Fruit fly (Drosophila melanogaster) whole organism, embryonic: Measurements from ENCODE around the gene CG11700.

Experiments used
- BEAF-32 ChIP-seq: fragments of 200-800 bp; sonication (Bioruptor generic); optimal IDR thresholded peaks from 3 replicates; lab custom pipeline; 2017; ENCODE audit warnings: missing biosample characterization, missing genetic modification characterization, mild to moderate bottlenecking, moderate library complexity, missing genetic modification reagents
- CG10267 ChIP-seq: fragments of 200-800 bp; sonication (Bioruptor generic); optimal IDR thresholded peaks from 2 replicates; lab custom pipeline; 2018; ENCODE audit warnings: missing biosample characterization, mild to moderate bottlenecking, missing genetic modification characterization, moderate library complexity
- CG10431 ChIP-seq: fragments of 200-800 bp; sonication (Bioruptor generic); optimal IDR thresholded peaks from 3 replicates; lab custom pipeline; 2018; ENCODE audit warnings: missing biosample characterization, mild to moderate bottlenecking, missing genetic modification characterization
- CG12659 ChIP-seq: fragments of 200-800 bp; sonication (Bioruptor generic); optimal IDR thresholded peaks from 3 replicates; lab custom pipeline; 2017; ENCODE audit warnings: mild to moderate bottlenecking, missing biosample characterization, missing genetic modification reagents, missing genetic modification characterization
- CG13424 ChIP-seq: fragments of 200-800 bp; sonication (Bioruptor generic); optimal IDR thresholded peaks from 2 replicates; lab custom pipeline; 2019; ENCODE audit warnings: missing biosample characterization, mild to moderate bottlenecking, missing genetic modification characterization, moderate library complexity
- CG14667 ChIP-seq: fragments of 200-800 bp; sonication (Bioruptor generic); IDR thresholded peaks from 2 replicates; pipeline ENCODE4 v1.3.6; 2022; ENCODE audit warnings: missing biosample characterization, missing genetic modification characterization
- CG15514 ChIP-seq: fragments of 200-800 bp; sonication (Bioruptor generic); optimal IDR thresholded peaks from 3 replicates; lab custom pipeline; 2017; ENCODE audit warnings: missing biosample characterization, missing genetic modification characterization, mild to moderate bottlenecking, moderate library complexity, missing genetic modification reagents
- CG1603 ChIP-seq: fragments of 200-800 bp; sonication (Bioruptor generic); optimal IDR thresholded peaks from 2 replicates; lab custom pipeline; 2019; ENCODE audit warnings: missing biosample characterization, mild to moderate bottlenecking, missing genetic modification characterization, moderate library complexity
- CG17186 ChIP-seq: fragments of 200-800 bp; sonication (Bioruptor generic); optimal IDR thresholded peaks from 3 replicates; lab custom pipeline; 2017; ENCODE audit warnings: missing biosample characterization, missing genetic modification reagents, missing genetic modification characterization
- CG18011 ChIP-seq: fragments of 200-800 bp; sonication (Bioruptor generic); optimal IDR thresholded peaks from 2 replicates; lab custom pipeline; 2017; ENCODE audit warnings: missing biosample characterization, missing genetic modification characterization, mild to moderate bottlenecking, moderate library complexity, missing genotype
- CG2712 ChIP-seq: fragments of 200-800 bp; optimal IDR thresholded peaks from 3 replicates; lab custom pipeline; 2019; ENCODE audit warnings: missing biosample characterization, mild to moderate bottlenecking, missing genetic modification characterization, moderate library complexity
- CG33213 ChIP-seq: fragments of 200-800 bp; sonication (Bioruptor generic); optimal IDR thresholded peaks from 3 replicates; lab custom pipeline; 2016; ENCODE audit warnings: missing biosample characterization, missing genetic modification characterization
- CG34224 ChIP-seq: fragments of 200-800 bp; sonication (Bioruptor generic); IDR thresholded peaks from 3 replicates; pipeline ENCODE4 v1.3.6; 2022; ENCODE audit warnings: missing biosample characterization, missing genetic modification characterization; ENCODE audit not compliant: partially characterized antibody
- CG3847 ChIP-seq: fragments of 200-800 bp; sonication (Bioruptor generic); IDR thresholded peaks from 2 replicates; pipeline ENCODE4 v1.3.6; 2022; ENCODE audit warnings: missing biosample characterization, missing genetic modification characterization
- CG42726 ChIP-seq: fragments of 200-800 bp; sonication (Bioruptor generic); IDR thresholded peaks from 2 replicates; pipeline ENCODE4 v1.3.6; 2022; ENCODE audit warnings: missing biosample characterization, missing genetic modification characterization; ENCODE audit not compliant: partially characterized antibody
- CG4617 ChIP-seq: fragments of 200-800 bp; sonication (Bioruptor generic); optimal IDR thresholded peaks from 3 replicates; lab custom pipeline; 2016; ENCODE audit warnings: missing biosample characterization, missing genetic modification characterization, borderline replicate concordance
- CG4707 ChIP-seq: fragments of 200-800 bp; sonication (Bioruptor generic); optimal IDR thresholded peaks from 2 replicates; lab custom pipeline; 2018; ENCODE audit warnings: missing biosample characterization, mild to moderate bottlenecking, missing genetic modification characterization, moderate library complexity
- CG6791 ChIP-seq: fragments of 200-800 bp; sonication (Bioruptor generic); IDR thresholded peaks from 3 replicates; pipeline ENCODE4 v1.3.6; 2022; ENCODE audit warnings: missing biosample characterization, missing genetic modification characterization; ENCODE audit not compliant: partially characterized antibody
- CG6813 ChIP-seq: fragments of 200-800 bp; sonication (Bioruptor generic); optimal IDR thresholded peaks from 2 replicates; lab custom pipeline; 2017; ENCODE audit warnings: missing biosample characterization, missing genetic modification characterization, mild to moderate bottlenecking, moderate library complexity, missing genetic modification reagents
- CG7372 ChIP-seq: fragments of 200-800 bp; sonication (Bioruptor generic); IDR thresholded peaks from 2 replicates; pipeline ENCODE4 v1.3.6; 2022; ENCODE audit warnings: missing biosample characterization, missing genetic modification characterization
- CG7928 ChIP-seq: fragments of 200-800 bp; sonication (Bioruptor generic); optimal IDR thresholded peaks from 2 replicates; lab custom pipeline; 2017; ENCODE audit warnings: missing biosample characterization, mild to moderate bottlenecking, missing genetic modification characterization
- CG8924 ChIP-seq: fragments of 200-800 bp; optimal IDR thresholded peaks from 3 replicates; lab custom pipeline; 2019; ENCODE audit warnings: missing biosample characterization, mild to moderate bottlenecking, missing genetic modification characterization, moderate library complexity
- CG9797 ChIP-seq: fragments of 200-800 bp; sonication (Bioruptor generic); optimal IDR thresholded peaks from 3 replicates; lab custom pipeline; 2018; ENCODE audit warnings: missing biosample characterization, mild to moderate bottlenecking, missing genetic modification characterization
- CrebB ChIP-seq: fragments of 200-800 bp; sonication (Bioruptor generic); optimal IDR thresholded peaks from 3 replicates; lab custom pipeline; 2018; ENCODE audit warnings: missing biosample characterization, mild to moderate bottlenecking, missing genetic modification characterization
- Dp ChIP-seq: fragments of 200-800 bp; sonication (Bioruptor generic); optimal IDR thresholded peaks from 2 replicates; lab custom pipeline; 2018; ENCODE audit warnings: missing biosample characterization, mild to moderate bottlenecking, missing genetic modification characterization, moderate library complexity
- E2f2 ChIP-seq: fragments of 200-800 bp; sonication (Bioruptor generic); IDR thresholded peaks from 2 replicates; pipeline ENCODE4 v1.3.6; 2022; ENCODE audit warnings: missing biosample characterization, missing genetic modification characterization
- Elba2 ChIP-seq: fragments of 200-800 bp; sonication (Bioruptor generic); optimal IDR thresholded peaks from 3 replicates; lab custom pipeline; 2016; ENCODE audit warnings: missing biosample characterization, missing genetic modification characterization
- Gsc ChIP-seq: fragments of 200-800 bp; sonication (Bioruptor generic); IDR thresholded peaks from 2 replicates; pipeline ENCODE4 v1.3.6; 2022; ENCODE audit warnings: missing biosample characterization, missing genetic modification characterization
- HmgZ ChIP-seq: fragments of 200-800 bp; sonication (Bioruptor generic); optimal IDR thresholded peaks from 2 replicates; lab custom pipeline; 2018; ENCODE audit warnings: missing biosample characterization, mild to moderate bottlenecking, missing genetic modification characterization
- Lhr ChIP-seq: fragments of 200-800 bp; sonication (Bioruptor generic); optimal IDR thresholded peaks from 3 replicates; lab custom pipeline; 2017; ENCODE audit warnings: mild to moderate bottlenecking, missing biosample characterization, missing genetic modification reagents, missing genetic modification characterization
- MBD-R2 ChIP-seq: fragments of 200-800 bp; sonication (Bioruptor generic); IDR thresholded peaks from 2 replicates; pipeline ENCODE4 v1.3.6; 2022; ENCODE audit warnings: missing biosample characterization, missing genetic modification characterization
- Med ChIP-seq: fragments of 200-800 bp; sonication (Bioruptor generic); peaks from one replicate; lab custom pipeline; 2016; ENCODE audit warnings: missing biosample characterization, missing genetic modification characterization, mild to moderate bottlenecking, inconsistent platforms, moderate library complexity
- Rfx ChIP-seq: fragments of 200-800 bp; sonication (Bioruptor generic); IDR thresholded peaks from 2 replicates; pipeline ENCODE4 v1.3.6; 2022; ENCODE audit warnings: missing biosample characterization, missing genetic modification characterization
- Sin3A ChIP-seq: fragments of >200 bp; optimal IDR thresholded peaks from 2 replicates; lab custom pipeline; 2018
- Sry-δ ChIP-seq: fragments of 200-800 bp; sonication (Bioruptor generic); optimal IDR thresholded peaks from 2 replicates; lab custom pipeline; 2016; ENCODE audit warnings: missing biosample characterization, missing genetic modification characterization
- YL-1 ChIP-seq: fragments of 200-800 bp; sonication (Bioruptor generic); optimal IDR thresholded peaks from 3 replicates; lab custom pipeline; 2017; ENCODE audit warnings: missing biosample characterization, mild to moderate bottlenecking, missing genetic modification characterization
- chinmo ChIP-seq: fragments of 200-800 bp; sonication (Bioruptor generic); IDR thresholded peaks from 4 replicates; pipeline ENCODE4 v1.3.6; 2022; ENCODE audit warnings: missing biosample characterization, missing genetic modification characterization; ENCODE audit not compliant: partially characterized antibody
- fd64A ChIP-seq: fragments of 200-800 bp; sonication (Bioruptor generic); optimal IDR thresholded peaks from 3 replicates; lab custom pipeline; 2018; ENCODE audit warnings: missing biosample characterization, mild to moderate bottlenecking, missing genetic modification characterization
- gfzf ChIP-seq: fragments of 200-800 bp; sonication (Bioruptor generic); optimal IDR thresholded peaks from 2 replicates; lab custom pipeline; 2016; ENCODE audit warnings: missing biosample characterization, mild to moderate bottlenecking, missing genetic modification characterization, moderate library complexity
- grau ChIP-seq: fragments of 200-800 bp; optimal IDR thresholded peaks from 3 replicates; lab custom pipeline; 2019; ENCODE audit warnings: missing biosample characterization, mild to moderate bottlenecking, missing genetic modification characterization, moderate library complexity
- insv ChIP-seq, 2 experiments: fragments of 200-800 bp; sonication (Bioruptor generic); optimal IDR thresholded peaks; 3 replicates each; lab custom pipeline; 2016 to 2018; ENCODE audit warnings: missing biosample characterization in 2 of 2, missing genetic modification characterization in 2 of 2
- nom ChIP-seq: fragments of 200-800 bp; sonication (Bioruptor generic); optimal IDR thresholded peaks from 2 replicates; lab custom pipeline; 2017; ENCODE audit warnings: missing biosample characterization, missing genetic modification characterization, mild to moderate bottlenecking, moderate library complexity, missing genetic modification reagents
- phol ChIP-seq: fragments of 200-800 bp; sonication (Bioruptor generic); optimal IDR thresholded peaks from 3 replicates; lab custom pipeline; 2018; ENCODE audit warnings: missing biosample characterization, mild to moderate bottlenecking, missing genetic modification characterization, moderate library complexity
- pita ChIP-seq: fragments of 200-800 bp; sonication (Bioruptor generic); optimal IDR thresholded peaks from 2 replicates; lab custom pipeline; 2017; ENCODE audit warnings: missing biosample characterization, mild to moderate bottlenecking, missing genetic modification characterization
- pzg ChIP-seq: fragments of 200-800 bp; sonication (Bioruptor generic); optimal IDR thresholded peaks from 3 replicates; lab custom pipeline; 2018; ENCODE audit warnings: missing biosample characterization, mild to moderate bottlenecking, missing genetic modification characterization, moderate library complexity
- rib ChIP-seq: fragments of 200-800 bp; sonication (Bioruptor generic); IDR thresholded peaks from 2 replicates; pipeline ENCODE4 v1.3.6; 2022; ENCODE audit warnings: missing biosample characterization, missing genetic modification characterization
- trem ChIP-seq: fragments of 200-800 bp; optimal IDR thresholded peaks from 3 replicates; lab custom pipeline; 2019; ENCODE audit warnings: missing biosample characterization, mild to moderate bottlenecking, missing genetic modification characterization, moderate library complexity
- unc-4 ChIP-seq: fragments of 200-800 bp; sonication (Bioruptor generic); IDR thresholded peaks from 2 replicates; pipeline ENCODE4 v1.3.6; 2022; ENCODE audit warnings: missing biosample characterization, missing genetic modification characterization; ENCODE audit not compliant: partially characterized antibody

The CG11700 gene

dm6 chrX:6291083-6291699 lies 7.8 kb upstream of the CG11700 start, which contains the start of the genes Rpt4 and mldr (continued):
- TF ChIP-seq CG10267 (tag; lab: Kevin White, UChicago) (peak; percentile 21), nom (peak; percentile 19), CG6791 (peak; percentile 43; the same call in 1 of the 3 replicates), CG2712 (tag; lab: Kevin White, UChicago) (peak; percentile 18), CG10431 (no peak), Med (GFP tag; lab: Kevin White, UChicago) (peak; percentile 80), CG42726 (GFP tag; lab: Robert Waterston, UW) (0 out of 2 replicates have a peak, but pooled peaks have one; percentile 28), CG12659 (GFP tag; lab: Kevin White, UChicago) (peak; percentile 72), CG4707 (GFP tag; lab: Kevin White, UChicago) (no peak), CG9797 (GFP tag; lab: Kevin White, UChicago) (peak; percentile 93), phol (tag; lab: Kevin White, UChicago) (peak; percentile 55), E2f2 (GFP tag; lab: Robert Waterston, UW) (peak; percentile 48; the same call in 1 of the 2 replicates), CG13424 (tag; lab: Kevin White, UChicago) (no peak), CG18011 (GFP tag; lab: Kevin White, UChicago) (no peak), CG7928 (GFP tag; lab: Kevin White, UChicago) (peak; percentile 38), CG4617 (peak; percentile 95), Lhr (GFP tag; lab: Kevin White, UChicago) (peak; percentile 68), Rfx (GFP tag; lab: Robert Waterston, UW) (0 out of 2 replicates have a peak, but pooled peaks have one; percentile 16), unc-4 (GFP tag; lab: Robert Waterston, UW) (peak; percentile 41), CrebB (no peak), CG6813 (GFP tag; lab: Kevin White, UChicago) (no peak), pita (GFP tag; lab: Kevin White, UChicago) (peak; percentile 60), HmgZ (tag; lab: Kevin White, UChicago) (peak; percentile 61), Gsc (GFP tag; lab: Robert Waterston, UW) (no peak), CG8924 (tag; lab: Kevin White, UChicago) (peak; percentile 10), CG15514 (GFP tag; lab: Kevin White, UChicago) (peak; percentile 57), gfzf (peak; percentile 94), Sry-δ (GFP tag; lab: Kevin White, UChicago) (peak; percentile 30), insv (GFP tag; optimal IDR thresholded peaks at IDR 0.05; lab: Kevin White, UChicago) (peak; percentile 94 to 99), CG1603 (tag; lab: Kevin White, UChicago) (peak; percentile 75), CG34224 (GFP tag; lab: Robert Waterston, UW) (peak; percentile 44; the same call in 1 of the 3 replicates), fd64A (GFP tag; lab: Kevin White, UChicago) (no peak), CG14667 (no peak), Dp (peak; percentile 46), YL-1 (peak; percentile 87), CG17186 (GFP tag; lab: Kevin White, UChicago) (peak; percentile 56), Sin3A (lab: Kevin White, UChicago) (peak; percentile 63), chinmo (0 out of 4 replicates have a peak, but pooled peaks have one; percentile 59), BEAF-32 (GFP tag; lab: Kevin White, UChicago) (peak; percentile 42), MBD-R2 (peak; percentile 98), Elba2 (GFP tag; lab: Kevin White, UChicago) (peak; percentile 77), grau (peak; percentile 3), CG7372 (no peak), rib (GFP tag; lab: Robert Waterston, UW) (no peak), CG3847 (GFP tag; lab: Robert Waterston, UW) (peak; percentile 59), CG33213 (GFP tag; lab: Kevin White, UChicago) (peak; percentile 38), pzg (GFP tag; lab: Kevin White, UChicago) (peak; percentile 94), trem (tag; lab: Kevin White, UChicago) (peak; percentile 37)
